In the genomic region with DNA sequence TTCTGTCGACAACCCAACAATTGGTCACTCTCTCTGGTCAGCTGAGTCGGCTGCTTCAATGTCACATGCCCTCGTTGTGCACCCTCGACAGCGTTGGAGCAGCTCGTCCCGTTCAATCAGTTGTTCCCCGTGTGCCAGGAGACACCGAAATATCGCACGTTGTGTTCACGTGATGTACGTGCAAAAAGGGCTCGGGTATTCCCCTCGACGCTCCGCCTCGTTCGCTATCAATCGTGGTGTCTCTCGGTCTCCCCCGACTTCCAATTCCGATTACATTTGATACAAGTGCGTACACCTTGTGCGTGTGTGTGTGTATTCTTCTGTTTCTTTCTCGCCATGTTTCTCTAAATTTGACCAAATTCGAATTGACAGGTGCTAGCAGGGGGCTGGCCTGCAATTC, we compare ENCODE assay signal across 8 worm cellular contexts.
A peak's percentile ranks its signal among the peaks of the same experiment; 100 is the strongest.
TF ChIP-seq lines count a peak whose summit lies in the region.

No protein-coding gene starts in this region.

TF ChIP-seq in whole organism, L1 larva, 84 proteins besides CTCF, POLR2A, EP300 and RAD21 (continues in another document):
- TF ChIP-seq nhr-77 (tag; optimal IDR thresholded peaks at IDR 0.05; lab: Kevin White, UChicago) (peak; percentile 27), lsy-2 (tag; optimal IDR thresholded peaks at IDR 0.05; lab: Kevin White, UChicago) (peak; percentile 34 to 46), sox-4 (tag; optimal IDR thresholded peaks at IDR 0.05; lab: Kevin White, UChicago) (peak; percentile 8), mab-9 (GFP tag; IDR thresholded peaks at IDR 0.05; lab: Robert Waterston, UW) (no peak), C34B4.2 (tag; optimal IDR thresholded peaks at IDR 0.05; lab: Kevin White, UChicago) (no peak), nhr-84 (tag; optimal IDR thresholded peaks at IDR 0.05; lab: Kevin White, UChicago) (no peak), F16B12.6 (tag; optimal IDR thresholded peaks at IDR 0.05; lab: Kevin White, UChicago) (peak; percentile 0), zip-4 (GFP tag; optimal IDR thresholded peaks at IDR 0.05; lab: Kevin White, UChicago) (no peak), tlp-1 (tag; optimal IDR thresholded peaks at IDR 0.05; lab: Kevin White, UChicago) (no peak), mdl-1 (tag; optimal IDR thresholded peaks at IDR 0.05; lab: Kevin White, UChicago) (peak in 1 of 2 experiments; percentile 93), nhr-71 (tag; optimal IDR thresholded peaks at IDR 0.05; lab: Kevin White, UChicago) (peak; percentile 88)

TF ChIP-seq in whole organism, L2 larva, 48 proteins besides CTCF, POLR2A, EP300 and RAD21 (continues in another document):
- TF ChIP-seq ZK546.5 (tag; optimal IDR thresholded peaks at IDR 0.05; lab: Kevin White, UChicago) (no peak), elt-3 (tag; optimal IDR thresholded peaks at IDR 0.05; lab: Kevin White, UChicago) (no peak), nhr-77 (tag; optimal IDR thresholded peaks at IDR 0.05; lab: Kevin White, UChicago) (no peak), snpc-4 (tag; optimal IDR thresholded peaks at IDR 0.05; lab: Kevin White, UChicago) (no peak), R02D3.7 (tag; optimal IDR thresholded peaks at IDR 0.05; lab: Kevin White, UChicago) (no peak), lin-13 (GFP tag; optimal IDR thresholded peaks at IDR 0.05; lab: Kevin White, UChicago) (no peak), fos-1 (tag; optimal IDR thresholded peaks at IDR 0.05; lab: Kevin White, UChicago) (peak; percentile 30), skn-1 (tag; optimal IDR thresholded peaks at IDR 0.05; lab: Kevin White, UChicago) (no peak), aly-2 (tag; optimal IDR thresholded peaks at IDR 0.05; lab: Kevin White, UChicago) (no peak), mab-5 (tag; optimal IDR thresholded peaks at IDR 0.05; lab: Kevin White, UChicago) (no peak), lin-39 (tag; optimal IDR thresholded peaks at IDR 0.05; lab: Kevin White, UChicago) (no peak), sma-3 (GFP tag; optimal IDR thresholded peaks at IDR 0.05; lab: Kevin White, UChicago) (peak; percentile 69)

TF ChIP-seq in whole organism, L3 larva, 47 proteins besides CTCF, POLR2A, EP300 and RAD21 (continues in another document):
- peak; percentile 26 for TF ChIP-seq mdl-1 (tag; optimal IDR thresholded peaks at IDR 0.05; lab: Kevin White, UChicago)
- no peak for TF ChIP-seq fos-1 (tag; optimal IDR thresholded peaks at IDR 0.05; lab: Kevin White, UChicago)
- no peak for TF ChIP-seq elt-1 (tag; optimal IDR thresholded peaks at IDR 0.05; lab: Kevin White, UChicago)
- no peak for TF ChIP-seq fkh-10 (GFP tag; optimal IDR thresholded peaks at IDR 0.05; lab: Kevin White, UChicago)
- no peak for TF ChIP-seq ztf-4 (tag; optimal IDR thresholded peaks at IDR 0.05; lab: Kevin White, UChicago)
- peak; percentile 61 for TF ChIP-seq pha-4 (tag; optimal IDR thresholded peaks at IDR 0.05; lab: Kevin White, UChicago)
- no peak for TF ChIP-seq nhr-237 (tag; optimal IDR thresholded peaks at IDR 0.05; lab: Kevin White, UChicago)
- TF ChIP-seq elt-3 (tag; optimal IDR thresholded peaks at IDR 0.05; lab: Kevin White, UChicago), result peak in 1 of 3 experiments; percentile 10
- TF ChIP-seq nhr-67 (tag; optimal IDR thresholded peaks at IDR 0.05; lab: Kevin White, UChicago), result no peak
- TF ChIP-seq lsy-12 (tag; optimal IDR thresholded peaks at IDR 0.05; lab: Kevin White, UChicago), result peak; percentile 23
- peak; percentile 44 for TF ChIP-seq nhr-11 (tag; optimal IDR thresholded peaks at IDR 0.05; lab: Kevin White, UChicago)

TF ChIP-seq in whole organism, L4 larva, 104 proteins besides CTCF, POLR2A, EP300 and RAD21 (continues in another document):
- no peak for TF ChIP-seq nhr-6 (tag; optimal IDR thresholded peaks at IDR 0.05; lab: Kevin White, UChicago)
- TF ChIP-seq lsy-2 (tag; optimal IDR thresholded peaks at IDR 0.05; lab: Kevin White, UChicago), result peak in 1 of 2 experiments; percentile 52
- no peak for TF ChIP-seq Y105C5A.15 (GFP tag; IDR thresholded peaks at IDR 0.05; lab: Robert Waterston, UW)
- TF ChIP-seq F44E2.7 (GFP tag; IDR thresholded peaks at IDR 0.05; lab: Robert Waterston, UW), result no peak
- TF ChIP-seq rbr-2 (tag; optimal IDR thresholded peaks at IDR 0.05; lab: Kevin White, UChicago), result peak; percentile 21
- peak; percentile 28 for TF ChIP-seq nhr-10 (tag; optimal IDR thresholded peaks at IDR 0.05; lab: Kevin White, UChicago)
- TF ChIP-seq madf-5 (GFP tag; IDR thresholded peaks at IDR 0.05; lab: Robert Waterston, UW), result no peak
- TF ChIP-seq hlh-30 (tag; optimal IDR thresholded peaks at IDR 0.05; lab: Kevin White, UChicago; ENCODE audit: insufficient read depth), result peak; percentile 93
- TF ChIP-seq lin-15B (tag; optimal IDR thresholded peaks at IDR 0.05; lab: Kevin White, UChicago), result no peak
- TF ChIP-seq zip-11 (GFP tag; IDR thresholded peaks at IDR 0.05; lab: Robert Waterston, UW), result no peak
- TF ChIP-seq mdt-29 (GFP tag; IDR thresholded peaks at IDR 0.05; lab: Robert Waterston, UW), result peak; percentile 46; the same call in 1 of the 2 replicates

TF ChIP-seq in whole organism, late embryonic, 69 proteins besides CTCF, POLR2A, EP300 and RAD21 (continues in another document):
- TF ChIP-seq unc-42 (tag; optimal IDR thresholded peaks at IDR 0.05; lab: Kevin White, UChicago), result no peak
- no peak for TF ChIP-seq ets-4 (tag; optimal IDR thresholded peaks at IDR 0.05; lab: Kevin White, UChicago)
- no peak for TF ChIP-seq ceh-30 (tag; optimal IDR thresholded peaks at IDR 0.05; lab: Kevin White, UChicago)
- TF ChIP-seq hlh-30 (tag; optimal IDR thresholded peaks at IDR 0.05; lab: Kevin White, UChicago; ENCODE audit: insufficient read depth), result peak; percentile 94
- TF ChIP-seq pha-2 (tag; optimal IDR thresholded peaks at IDR 0.05; lab: Kevin White, UChicago), result no peak
- no peak for TF ChIP-seq pax-1 (tag; optimal IDR thresholded peaks at IDR 0.05; lab: Kevin White, UChicago)
- no peak for TF ChIP-seq pha-4 (tag; optimal IDR thresholded peaks at IDR 0.05; lab: Kevin White, UChicago)
- no peak for TF ChIP-seq npax-4 (tag; optimal IDR thresholded peaks at IDR 0.05; lab: Kevin White, UChicago)
- TF ChIP-seq eyg-1 (tag; optimal IDR thresholded peaks at IDR 0.05; lab: Kevin White, UChicago), result no peak
- no peak for TF ChIP-seq hlh-8 (tag; optimal IDR thresholded peaks at IDR 0.05; lab: Kevin White, UChicago)
- TF ChIP-seq T23F11.4 (GFP tag; optimal IDR thresholded peaks at IDR 0.05; lab: Kevin White, UChicago), result no peak
- TF ChIP-seq pqm-1 (tag; optimal IDR thresholded peaks at IDR 0.05; lab: Kevin White, UChicago), result peak; percentile 53

TF ChIP-seq in whole organism, midembryonic, 9 proteins besides CTCF, POLR2A, EP300 and RAD21:
- no peak for TF ChIP-seq klf-2 (GFP tag; conservative IDR thresholded peaks at IDR 0.05; lab: Robert Waterston, UW)
- peak; percentile 12 for TF ChIP-seq cog-1 (tag; optimal IDR thresholded peaks at IDR 0.05; lab: Kevin White, UChicago)
TF ChIP-seq in whole organism, midembryonic: peak in this region for 1.

TF ChIP-seq in whole organism, mixed stage, embryonic, 35 proteins besides CTCF, POLR2A, EP300 and RAD21 (continues in another document):
- TF ChIP-seq tbx-8 (GFP tag; optimal IDR thresholded peaks at IDR 0.05; lab: Kevin White, UChicago) (no peak), M03D4.4 (tag; optimal IDR thresholded peaks at IDR 0.05; lab: Kevin White, UChicago) (no peak), sptf-1 (tag; optimal IDR thresholded peaks at IDR 0.05; lab: Kevin White, UChicago) (no peak), unc-120 (tag; optimal IDR thresholded peaks at IDR 0.05; lab: Kevin White, UChicago; ENCODE audit: poor library complexity, severe bottlenecking) (peak; percentile 92), blmp-1 (tag; optimal IDR thresholded peaks at IDR 0.05; lab: Kevin White, UChicago) (no peak), elt-1 (tag; optimal IDR thresholded peaks at IDR 0.05; lab: Kevin White, UChicago; ENCODE audit: borderline replicate concordance, insufficient read depth) (no peak), ceh-39 (tag; optimal IDR thresholded peaks at IDR 0.05; lab: Kevin White, UChicago) (no peak), nhr-2 (tag; optimal IDR thresholded peaks at IDR 0.05; lab: Kevin White, UChicago) (no peak), sem-2 (GFP tag; optimal IDR thresholded peaks at IDR 0.05; lab: Kevin White, UChicago) (no peak), mls-2 (tag; optimal IDR thresholded peaks at IDR 0.05; lab: Kevin White, UChicago) (peak; percentile 9), mab-5 (tag; optimal IDR thresholded peaks at IDR 0.05; lab: Kevin White, UChicago) (no peak), zip-8 (tag; optimal IDR thresholded peaks at IDR 0.05; lab: Kevin White, UChicago) (no peak), lin-13 (tag; optimal IDR thresholded peaks at IDR 0.05; lab: Kevin White, UChicago) (no peak), nhr-76 (tag; optimal IDR thresholded peaks at IDR 0.05; lab: Kevin White, UChicago) (no peak), mep-1 (tag; optimal IDR thresholded peaks at IDR 0.05; lab: Kevin White, UChicago) (no peak), drap-1 (GFP tag; optimal IDR thresholded peaks at IDR 0.05; lab: Kevin White, UChicago) (no peak), ham-2 (GFP tag; optimal IDR thresholded peaks at IDR 0.05; lab: Kevin White, UChicago) (no peak)

TF ChIP-seq in whole organism, young adult, 124 proteins besides CTCF, POLR2A, EP300 and RAD21 (continues in another document):
- TF ChIP-seq ceh-91 (GFP tag; IDR thresholded peaks at IDR 0.05; lab: Robert Waterston, UW) (no peak), K11D2.4 (GFP tag; IDR thresholded peaks at IDR 0.05; lab: Robert Waterston, UW) (peak; percentile 78; the same call in 1 of the 2 replicates), madf-10 (tag; optimal IDR thresholded peaks at IDR 0.05; lab: Kevin White, UChicago) (peak; percentile 42), die-1 (tag; optimal IDR thresholded peaks at IDR 0.05; lab: Kevin White, UChicago) (no peak), F37B4.10 (GFP tag; IDR thresholded peaks at IDR 0.05; lab: Robert Waterston, UW) (no peak), mes-4 (tag; optimal IDR thresholded peaks at IDR 0.05; lab: Kevin White, UChicago) (no peak), somi-1 (GFP tag; optimal IDR thresholded peaks at IDR 0.05; lab: Kevin White, UChicago) (peak; percentile 81), xnd-1 (tag; optimal IDR thresholded peaks at IDR 0.05; lab: Kevin White, UChicago) (no peak), snpc-4 (GFP tag; optimal IDR thresholded peaks at IDR 0.05; lab: Kevin White, UChicago) (no peak), snpc-4 (tag; optimal IDR thresholded peaks at IDR 0.05; lab: Kevin White, UChicago) (peak in 3 of 4 experiments; percentile 6 to 56 (median 37)), nhr-80 (tag; optimal IDR thresholded peaks at IDR 0.05; lab: Kevin White, UChicago) (peak; percentile 87), ccch-3 (GFP tag; optimal IDR thresholded peaks at IDR 0.05; lab: Kevin White, UChicago) (no peak), unc-130 (GFP tag; optimal IDR thresholded peaks at IDR 0.05; lab: Kevin White, UChicago) (no peak), akir-1 (GFP tag; optimal IDR thresholded peaks at IDR 0.05; lab: Kevin White, UChicago) (no peak), pha-4 (tag; optimal IDR thresholded peaks at IDR 0.05; lab: Kevin White, UChicago) (no peak), ceh-58 (GFP tag; IDR thresholded peaks at IDR 0.05; lab: Robert Waterston, UW) (no peak), sea-2 (GFP tag; IDR thresholded peaks at IDR 0.05; lab: Robert Waterston, UW) (no peak), K12H6.12 (tag; optimal IDR thresholded peaks at IDR 0.05; lab: Kevin White, UChicago) (no peak), ceh-40 (GFP tag; IDR thresholded peaks at IDR 0.05; lab: Robert Waterston, UW) (no peak), dox-1 (GFP tag; IDR thresholded peaks at IDR 0.05; lab: Robert Waterston, UW) (peak; percentile 74)
